Worm (Caenorhabditis elegans) whole organism, young adult: ENCODE data around the gene hil-7.

Source experiments
- B0035.1 ChIP-seq: sonication (generic microtip); optimal IDR thresholded peaks from 2 replicates; lab custom pipeline; 2016; ENCODE audit warnings: missing genetic modification characterization, mild to moderate bottlenecking, missing compliant biosample characterization, missing genotype, missing genetic modification reagents
- B0261.1 ChIP-seq: sonication (generic microtip); optimal IDR thresholded peaks from 2 replicates; lab custom pipeline; 2016; ENCODE audit warnings: mild to moderate bottlenecking, missing genetic modification characterization, moderate library complexity, missing compliant biosample characterization
- B0336.3 ChIP-seq: fragments of 200-800 bp; sonication (Bioruptor generic); IDR thresholded peaks from 2 replicates; pipeline ENCODE4 v1.3.6; 2022; ENCODE audit warnings: missing genetic modification characterization, missing compliant biosample characterization
- F37B4.10 ChIP-seq: fragments of 200-800 bp; sonication (Bioruptor generic); IDR thresholded peaks from 2 replicates; pipeline ENCODE4 v1.3.6; 2022; ENCODE audit warnings: missing genetic modification characterization, missing compliant biosample characterization
- F52B5.7 ChIP-seq: sonication (generic microtip); optimal IDR thresholded peaks from 2 replicates; lab custom pipeline; 2016; ENCODE audit warnings: mild to moderate bottlenecking, missing genetic modification characterization, missing compliant biosample characterization
- K12H6.12 ChIP-seq: fragments of 200-800 bp; sonication (Bioruptor generic); optimal IDR thresholded peaks from 2 replicates; lab custom pipeline; 2018; ENCODE audit warnings: mild to moderate bottlenecking, missing genetic modification characterization, missing compliant biosample characterization
- Y53G8AR.9 ChIP-seq: fragments of 200-800 bp; sonication (Bioruptor generic); conservative IDR thresholded peaks from 2 replicates; pipeline ENCODE4 v1.3.6; 2022; ENCODE audit warnings: missing genetic modification reagents, missing genetic modification characterization, missing compliant biosample characterization
- Y67H2A.10 ChIP-seq: fragments of 200-800 bp; sonication (Bioruptor generic); conservative IDR thresholded peaks from 2 replicates; pipeline ENCODE4 v1.3.6; 2022; ENCODE audit warnings: missing genetic modification reagents, missing genetic modification characterization, missing compliant biosample characterization
- ama-1 ChIP-seq, 3 experiments: fragments of 150-350 bp in 1 of 3; sonication (generic microtip) in 2 of 3; optimal IDR thresholded peaks; 2 replicates each; lab custom pipeline; 2014 to 2018; ENCODE audit warnings: missing biosample characterization in 2 of 3, missing genetic modification characterization in 2 of 3, missing genetic modification reagents in 2 of 3
- aptf-3 ChIP-seq: fragments of 200-800 bp; sonication (Bioruptor generic); IDR thresholded peaks from 2 replicates; pipeline ENCODE4 v1.3.6; 2022; ENCODE audit warnings: missing genetic modification characterization, missing compliant biosample characterization
- attf-5 ChIP-seq: fragments of 200-800 bp; sonication (Bioruptor generic); optimal IDR thresholded peaks from 2 replicates; lab custom pipeline; 2018; ENCODE audit warnings: mild to moderate bottlenecking, missing genetic modification characterization, missing compliant biosample characterization
- cebp-2 ChIP-seq: fragments of 200-800 bp; sonication (Bioruptor generic); IDR thresholded peaks from 2 replicates; pipeline ENCODE4 v1.3.6; 2022; ENCODE audit warnings: missing genetic modification characterization, missing compliant biosample characterization
- ceh-100 ChIP-seq: fragments of 200-800 bp; sonication (Bioruptor generic); IDR thresholded peaks from 2 replicates; pipeline ENCODE4 v1.3.6; 2022; ENCODE audit warnings: missing genetic modification reagents, missing genetic modification characterization, missing compliant biosample characterization
- ceh-27 ChIP-seq: fragments of 200-800 bp; sonication (Bioruptor generic); optimal IDR thresholded peaks from 2 replicates; lab custom pipeline; 2018; ENCODE audit warnings: mild to moderate bottlenecking, missing genetic modification characterization, moderate library complexity, missing compliant biosample characterization
- die-1 ChIP-seq: sonication (generic microtip); optimal IDR thresholded peaks from 2 replicates; lab custom pipeline; 2016; ENCODE audit warnings: missing genotype, mild to moderate bottlenecking, missing genetic modification characterization, missing compliant biosample characterization
- dpff-1 ChIP-seq: sonication (generic microtip); optimal IDR thresholded peaks from 2 replicates; lab custom pipeline; 2017; ENCODE audit warnings: mild to moderate bottlenecking, missing genetic modification characterization, missing compliant biosample characterization
- dpl-1 ChIP-seq: fragments of 150-350 bp; optimal IDR thresholded peaks from 2 replicates; lab custom pipeline; 2014; ENCODE audit warnings: missing biosample characterization, missing genetic modification reagents, missing genetic modification characterization
- hmg-1.2 ChIP-seq: fragments of 200-800 bp; sonication (Bioruptor generic); IDR thresholded peaks from 2 replicates; pipeline ENCODE4 v1.3.6; 2022; ENCODE audit warnings: missing genetic modification reagents, missing genetic modification characterization, missing compliant biosample characterization
- hmg-20 ChIP-seq: fragments of 200-800 bp; sonication (Bioruptor generic); IDR thresholded peaks from 2 replicates; pipeline ENCODE4 v1.3.6; 2022; ENCODE audit warnings: missing genetic modification reagents, missing genetic modification characterization, missing compliant biosample characterization
- madf-3 ChIP-seq: fragments of 200-800 bp; sonication (Bioruptor generic); IDR thresholded peaks from 2 replicates; pipeline ENCODE4 v1.3.6; 2022; ENCODE audit warnings: missing genetic modification reagents, missing genetic modification characterization, missing compliant biosample characterization
- madf-6 ChIP-seq: fragments of 200-800 bp; sonication (Bioruptor generic); IDR thresholded peaks from 2 replicates; pipeline ENCODE4 v1.3.6; 2022; ENCODE audit warnings: missing genetic modification reagents, missing genetic modification characterization, missing compliant biosample characterization
- madf-8 ChIP-seq: fragments of 200-800 bp; sonication (Bioruptor generic); conservative IDR thresholded peaks from 2 replicates; pipeline ENCODE4 v1.3.6; 2022; ENCODE audit warnings: missing genetic modification reagents, missing genetic modification characterization, missing compliant biosample characterization
- mcd-1 ChIP-seq: fragments of 200-800 bp; sonication (Bioruptor generic); IDR thresholded peaks from 2 replicates; pipeline ENCODE4 v1.3.6; 2022; ENCODE audit warnings: missing genetic modification reagents, missing genetic modification characterization, missing compliant biosample characterization
- mxl-1 ChIP-seq: sonication (generic microtip); optimal IDR thresholded peaks from 2 replicates; lab custom pipeline; 2016; ENCODE audit warnings: missing genetic modification characterization, missing compliant biosample characterization
- nfya-2 ChIP-seq: fragments of 200-800 bp; sonication (Bioruptor generic); IDR thresholded peaks from 2 replicates; pipeline ENCODE4 v1.3.6; 2022; ENCODE audit warnings: missing genetic modification reagents, missing genetic modification characterization, missing compliant biosample characterization
- nhr-179 ChIP-seq: sonication (generic microtip); optimal IDR thresholded peaks from 2 replicates; lab custom pipeline; 2016; ENCODE audit warnings: mild to moderate bottlenecking, missing genetic modification characterization, missing compliant biosample characterization
- pbrm-1 ChIP-seq: fragments of 200-800 bp; sonication (Bioruptor generic); IDR thresholded peaks from 2 replicates; pipeline ENCODE4 v1.3.6; 2022; ENCODE audit warnings: missing genetic modification reagents, missing genetic modification characterization, missing compliant biosample characterization
- pha-4 ChIP-seq: fragments of 150-350 bp; sonication (generic microtip); optimal IDR thresholded peaks from 2 replicates; lab custom pipeline; 2014; ENCODE audit warnings: missing biosample characterization, missing genetic modification reagents, missing genetic modification characterization
- snpc-1.1 ChIP-seq: sonication (generic microtip); optimal IDR thresholded peaks from 2 replicates; lab custom pipeline; 2017; ENCODE audit warnings: missing genetic modification characterization, mild to moderate bottlenecking, missing compliant biosample characterization, antibody characterized with exemption, moderate library complexity, missing genotype, missing genetic modification reagents; ENCODE audit not compliant: insufficient read depth
- somi-1 ChIP-seq: fragments of 200-800 bp; sonication (Bioruptor generic); optimal IDR thresholded peaks from 2 replicates; lab custom pipeline; 2018; ENCODE audit warnings: mild to moderate bottlenecking, missing genetic modification characterization, missing compliant biosample characterization
- tlf-1 ChIP-seq: fragments of 200-800 bp; sonication (Bioruptor generic); optimal IDR thresholded peaks from 2 replicates; lab custom pipeline; 2018; ENCODE audit warnings: mild to moderate bottlenecking, missing genetic modification characterization, missing compliant biosample characterization
- xnd-1 ChIP-seq: sonication (generic microtip); optimal IDR thresholded peaks from 2 replicates; lab custom pipeline; 2016; ENCODE audit warnings: missing genotype, missing genetic modification reagents, missing genetic modification characterization, missing compliant biosample characterization
- ztf-18 ChIP-seq: sonication (generic microtip); optimal IDR thresholded peaks from 2 replicates; lab custom pipeline; 2016; ENCODE audit warnings: missing genotype, mild to moderate bottlenecking, missing genetic modification characterization, missing compliant biosample characterization
- ztf-22 ChIP-seq: fragments of 200-800 bp; sonication (Bioruptor generic); optimal IDR thresholded peaks from 2 replicates; lab custom pipeline; 2018; ENCODE audit warnings: mild to moderate bottlenecking, missing genetic modification characterization, moderate library complexity, missing compliant biosample characterization
- ztf-25 ChIP-seq: fragments of 200-800 bp; sonication (Bioruptor generic); IDR thresholded peaks from 2 replicates; pipeline ENCODE4 v1.3.6; 2022; ENCODE audit warnings: missing genetic modification reagents, missing genetic modification characterization, missing compliant biosample characterization
- ztf-28 ChIP-seq: fragments of 200-800 bp; sonication (Bioruptor generic); IDR thresholded peaks from 2 replicates; pipeline ENCODE4 v1.3.6; 2022; ENCODE audit warnings: missing genetic modification reagents, missing genetic modification characterization, missing compliant biosample characterization
- ztf-3 ChIP-seq: fragments of 200-800 bp; sonication (Bioruptor generic); optimal IDR thresholded peaks from 2 replicates; lab custom pipeline; 2018; ENCODE audit warnings: mild to moderate bottlenecking, missing genetic modification characterization, missing compliant biosample characterization
- ztf-6 ChIP-seq: fragments of 200-800 bp; sonication (Bioruptor generic); IDR thresholded peaks from 2 replicates; pipeline ENCODE4 v1.3.6; 2022; ENCODE audit warnings: missing genetic modification reagents, missing genetic modification characterization, missing compliant biosample characterization

The hil-7 gene

DNA sequence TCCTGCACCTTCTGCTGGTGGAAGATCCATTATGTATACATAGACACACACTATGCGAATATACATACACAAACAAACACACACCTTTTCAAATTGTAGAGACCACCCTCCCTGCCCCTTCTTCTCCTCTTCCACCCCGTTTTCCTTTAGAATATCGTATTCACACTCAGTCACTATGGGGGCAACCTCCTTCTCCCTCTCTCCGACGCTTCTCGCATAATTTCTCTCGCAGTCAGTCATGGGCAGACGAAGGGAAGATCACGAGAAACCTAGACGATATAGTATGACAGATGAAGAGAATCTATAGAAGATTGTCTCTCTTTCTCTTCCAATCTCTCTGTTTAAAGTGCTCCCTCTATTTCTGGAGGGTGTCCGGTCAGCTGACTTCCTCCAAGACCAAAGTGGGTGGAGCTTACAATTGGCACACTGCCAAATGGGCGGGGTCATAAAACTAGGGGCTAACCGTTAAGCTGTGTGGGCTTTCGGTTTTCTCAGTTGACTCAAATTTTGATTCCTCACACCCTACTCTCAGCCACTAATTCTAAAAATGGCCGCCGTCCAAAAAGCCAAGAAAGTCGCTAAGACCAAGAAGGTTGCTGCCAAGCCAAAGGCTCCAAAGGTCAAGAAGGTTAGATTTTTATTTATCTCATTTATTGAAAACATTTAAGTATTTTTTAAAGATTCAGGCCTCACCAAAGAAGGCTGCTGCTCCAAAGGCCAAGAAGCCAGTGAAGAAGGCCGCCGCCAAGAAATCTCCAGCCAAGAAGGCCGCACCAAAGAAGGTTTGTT is at the start of gene hil-7:
hil-7 (plus strand) TSS at position 446 of the 789 bp plus-strand sequence.
- no peak for TF ChIP-seq mxl-1
- no peak for TF ChIP-seq madf-8 (GFP tag; lab: Robert Waterston, UW)
- TF ChIP-seq pbrm-1: no peak
- no peak for TF ChIP-seq Y67H2A.10 (GFP tag; lab: Robert Waterston, UW)
- TF ChIP-seq ztf-3: no peak
- TF ChIP-seq ztf-28 (GFP tag; lab: Robert Waterston, UW): no peak
- TF ChIP-seq pha-4 (tag; lab: Kevin White, UChicago): no peak
- TF ChIP-seq tlf-1 (GFP tag; lab: Kevin White, UChicago): no peak
- peak; percentile 17 for TF ChIP-seq attf-5 (GFP tag; lab: Kevin White, UChicago)
- no peak for TF ChIP-seq madf-6
- TF ChIP-seq cebp-2: no peak
- no peak for TF ChIP-seq dpff-1 (tag; lab: Kevin White, UChicago)
- no peak for TF ChIP-seq F52B5.7 (tag; lab: Kevin White, UChicago)
- no peak for TF ChIP-seq B0035.1 (tag; lab: Kevin White, UChicago)
- TF ChIP-seq hmg-1.2 (GFP tag; lab: Robert Waterston, UW): peak; percentile 48; the same call in 1 of the 2 replicates
- peak; percentile 43 for TF ChIP-seq ceh-27 (GFP tag; lab: Kevin White, UChicago)
- no peak for TF ChIP-seq madf-3 (GFP tag; lab: Robert Waterston, UW)
- no peak for TF ChIP-seq B0261.1 (tag; lab: Kevin White, UChicago)
- TF ChIP-seq ztf-22 (GFP tag; lab: Kevin White, UChicago): no peak
- TF ChIP-seq ztf-6: no peak
- no peak for TF ChIP-seq xnd-1 (tag; lab: Kevin White, UChicago)
- no peak for TF ChIP-seq Y53G8AR.9 (GFP tag; lab: Robert Waterston, UW)
- no peak for TF ChIP-seq ceh-100 (GFP tag; lab: Robert Waterston, UW)
- TF ChIP-seq die-1 (tag; lab: Kevin White, UChicago): no peak
- no peak for TF ChIP-seq somi-1 (GFP tag; lab: Kevin White, UChicago)
- TF ChIP-seq aptf-3: no peak
- no peak for TF ChIP-seq snpc-1.1 (tag; lab: Kevin White, UChicago)
- no peak for TF ChIP-seq nfya-2 (GFP tag; lab: Robert Waterston, UW)
- peak; percentile 54; the same call in 1 of the 2 replicates for TF ChIP-seq B0336.3
- TF ChIP-seq ztf-25 (GFP tag; lab: Robert Waterston, UW): no peak
- TF ChIP-seq mcd-1 (GFP tag; lab: Robert Waterston, UW): peak; percentile 28; the same call in 1 of the 2 replicates
- TF ChIP-seq K12H6.12 (tag; lab: Kevin White, UChicago): no peak
- no peak for TF ChIP-seq F37B4.10 (GFP tag; lab: Robert Waterston, UW)

DNA sequence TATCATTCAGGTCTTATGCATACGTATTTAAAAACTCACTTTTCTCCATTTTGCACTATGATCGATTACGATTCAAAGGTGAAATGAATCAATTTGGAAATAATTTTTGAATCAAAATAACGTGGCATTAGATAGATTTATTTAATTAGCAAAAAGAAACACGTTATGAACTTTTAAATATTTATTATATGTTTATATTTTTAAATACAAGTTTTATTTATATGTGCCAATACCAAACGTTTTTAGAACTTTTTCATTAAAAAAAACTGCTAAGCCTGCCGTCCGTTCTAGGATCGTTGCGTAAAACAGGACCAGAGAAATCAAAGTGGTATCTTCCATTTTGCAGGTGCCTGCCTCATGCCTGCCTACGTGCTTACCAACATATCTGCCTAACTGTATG is 48.8 kb upstream of the hil-7 start, which contains the start of gene F38A5.6:
F38A5.6 (minus strand) TSS at position 101 of the 400 bp plus-strand sequence.
- TF ChIP-seq nhr-179 (tag; lab: Kevin White, UChicago): no peak
- no peak for TF ChIP-seq madf-8 (GFP tag; lab: Robert Waterston, UW)
- no peak for TF ChIP-seq dpl-1 (GFP tag; lab: Kevin White, UChicago)
- TF ChIP-seq nfya-2 (GFP tag; lab: Robert Waterston, UW): no peak
- TF ChIP-seq ama-1 (optimal IDR thresholded peaks at IDR 0.05; lab: Kevin White, UChicago): no peak
- TF ChIP-seq ama-1 (GFP tag; optimal IDR thresholded peaks at IDR 0.05; lab: Kevin White, UChicago): no peak
- no peak for TF ChIP-seq ztf-6
- TF ChIP-seq aptf-3: no peak
- no peak for TF ChIP-seq hmg-20
- no peak for TF ChIP-seq ztf-18 (tag; lab: Kevin White, UChicago)
